Fruit fly (Drosophila melanogaster) whole organism, embryonic: Measurements from ENCODE around the gene slpr.

Experiments used
- CG13296 ChIP-seq: fragments of 200-800 bp; sonication (Bioruptor generic); optimal IDR thresholded peaks from 3 replicates; lab custom pipeline; 2018; ENCODE audit warnings: missing biosample characterization, mild to moderate bottlenecking, missing genetic modification characterization
- CG31365 ChIP-seq: fragments of 200-800 bp; sonication (Bioruptor generic); optimal IDR thresholded peaks from 2 replicates; lab custom pipeline; 2018; ENCODE audit warnings: missing biosample characterization, mild to moderate bottlenecking, missing genetic modification characterization
- Dfd ChIP-seq, 2 experiments: fragments of >200 bp; optimal IDR thresholded peaks; 2 replicates each; lab custom pipeline; 2017; ENCODE audit warnings: missing biosample characterization in 2 of 2, missing genetic modification characterization in 2 of 2
- Trl ChIP-seq, 3 experiments: fragments of >200 bp in 2 of 3; fragments of 200-800 bp in 1 of 3; sonication (Bioruptor generic) in 1 of 3; optimal IDR thresholded peaks; 2 replicates in 1 of 3; 3 replicates in 2 of 3; lab custom pipeline; 2016 to 2017; ENCODE audit warnings: missing biosample characterization in 1 of 3, missing genetic modification characterization in 1 of 3
- bsh ChIP-seq, 2 experiments: fragments of 200-800 bp; sonication (Bioruptor generic); optimal IDR thresholded peaks; 2 replicates each; lab custom pipeline; 2017 to 2018; ENCODE audit warnings: mild to moderate bottlenecking in 2 of 2, missing biosample characterization in 2 of 2, missing genetic modification characterization in 2 of 2, moderate library complexity in 1 of 2
- ems ChIP-seq: fragments of 200-800 bp; sonication (Bioruptor generic); optimal IDR thresholded peaks from 3 replicates; lab custom pipeline; 2016; ENCODE audit warnings: missing biosample characterization, missing genetic modification characterization

- TF ChIP-seq ems (GFP tag; lab: Kevin White, UChicago) (no peak), bsh (GFP tag; optimal IDR thresholded peaks at IDR 0.05; lab: Kevin White, UChicago) (no peak), CG13296 (no peak), CG31365 (no peak), Dfd (GFP tag; optimal IDR thresholded peaks at IDR 0.05; lab: Kevin White, UChicago) (no peak), Trl (optimal IDR thresholded peaks at IDR 0.05; lab: Kevin White, UChicago) (no peak), Trl (GFP tag; optimal IDR thresholded peaks at IDR 0.05; lab: Kevin White, UChicago) (no peak)
These were observed 2.9 kb upstream of the slpr start for dm6 chrX:8179858-8180257.
